Worm (Caenorhabditis elegans) whole organism, L3 larva: Measurements from ENCODE around the gene str-170.

Experiments used
- aly-2 ChIP-seq: fragments of 150-350 bp; optimal IDR thresholded peaks from 2 replicates; lab custom pipeline; 2014; ENCODE audit warnings: missing biosample characterization, missing genetic modification characterization
- egl-5 ChIP-seq: fragments of 150-350 bp; optimal IDR thresholded peaks from 2 replicates; lab custom pipeline; 2017; ENCODE audit warnings: missing biosample characterization, missing genetic modification reagents, missing genetic modification characterization, inconsistent platforms
- fkh-2 ChIP-seq: fragments of 150-350 bp; optimal IDR thresholded peaks from 2 replicates; lab custom pipeline; 2014; ENCODE audit warnings: missing biosample characterization, missing genetic modification reagents, missing genetic modification characterization
- fos-1 ChIP-seq: fragments of 150-350 bp; optimal IDR thresholded peaks from 2 replicates; lab custom pipeline; 2014; ENCODE audit warnings: missing biosample characterization, missing genetic modification characterization
- nhr-28 ChIP-seq: fragments of 150-350 bp; optimal IDR thresholded peaks from 2 replicates; lab custom pipeline; 2014; ENCODE audit warnings: missing biosample characterization, missing genetic modification characterization
- skn-1 ChIP-seq: fragments of 150-350 bp; optimal IDR thresholded peaks from 2 replicates; lab custom pipeline; 2014; ENCODE audit warnings: missing biosample characterization, missing genetic modification characterization
- ztf-11 ChIP-seq: fragments of 150-350 bp; optimal IDR thresholded peaks from 2 replicates; lab custom pipeline; 2014; ENCODE audit warnings: missing biosample characterization, missing genetic modification characterization

ce11 chrIV:4917774-4918173 is 40.6 kb downstream of the str-170 start, which contains the start of gene str-158:
- TF ChIP-seq skn-1 (tag; lab: Kevin White, UChicago) = no peak
- TF ChIP-seq fos-1 (tag; lab: Kevin White, UChicago) = no peak
- no peak for TF ChIP-seq aly-2
- TF ChIP-seq ztf-11 (tag; lab: Kevin White, UChicago) = no peak
- no peak for TF ChIP-seq fkh-2
- no peak for TF ChIP-seq egl-5
- TF ChIP-seq nhr-28 (tag; lab: Kevin White, UChicago) = no peak
